Worm (Caenorhabditis elegans) whole organism, L3 larva: Measurements from ENCODE around the gene mab-9.

ENCODE experiments used
- R02D3.7 ChIP-seq: fragments of 150-350 bp; optimal IDR thresholded peaks from 2 replicates; lab custom pipeline; 2014; ENCODE audit warnings: missing biosample characterization, missing genetic modification characterization
- ama-1 ChIP-seq: fragments of 150-350 bp; optimal IDR thresholded peaks from 2 replicates; lab custom pipeline; 2018
- elt-1 ChIP-seq: fragments of 150-350 bp; optimal IDR thresholded peaks from 2 replicates; lab custom pipeline; 2014; ENCODE audit warnings: missing biosample characterization, missing genetic modification characterization
- fkh-2 ChIP-seq: fragments of 150-350 bp; optimal IDR thresholded peaks from 2 replicates; lab custom pipeline; 2014; ENCODE audit warnings: missing biosample characterization, missing genetic modification reagents, missing genetic modification characterization
- fos-1 ChIP-seq: fragments of 150-350 bp; optimal IDR thresholded peaks from 2 replicates; lab custom pipeline; 2014; ENCODE audit warnings: missing biosample characterization, missing genetic modification characterization
- lin-15B ChIP-seq: fragments of 150-350 bp; optimal IDR thresholded peaks from 2 replicates; lab custom pipeline; 2014; ENCODE audit warnings: missing biosample characterization, missing genetic modification characterization
- lsy-12 ChIP-seq: sonication (generic microtip); optimal IDR thresholded peaks from 2 replicates; lab custom pipeline; 2016; ENCODE audit warnings: mild to moderate bottlenecking, missing genetic modification characterization, missing compliant biosample characterization
- nhr-11 ChIP-seq: fragments of 150-350 bp; optimal IDR thresholded peaks from 2 replicates; lab custom pipeline; 2014; ENCODE audit warnings: missing biosample characterization, missing genetic modification characterization
- nhr-12 ChIP-seq: fragments of 150-350 bp; optimal IDR thresholded peaks from 2 replicates; lab custom pipeline; 2014; ENCODE audit warnings: missing biosample characterization, missing genetic modification characterization
- pha-4 ChIP-seq: fragments of 150-350 bp; optimal IDR thresholded peaks from 2 replicates; lab custom pipeline; 2014; ENCODE audit warnings: missing biosample characterization, missing genetic modification reagents, missing genetic modification characterization
- tbx-2 ChIP-seq: sonication (generic microtip); optimal IDR thresholded peaks from 2 replicates; lab custom pipeline; 2016; ENCODE audit warnings: mild to moderate bottlenecking, missing genetic modification characterization, missing compliant biosample characterization
- unc-62 ChIP-seq: fragments of 150-350 bp; sonication (generic microtip); optimal IDR thresholded peaks from 4 replicates; lab custom pipeline; 2014; ENCODE audit warnings: missing biosample characterization, missing genetic modification reagents, missing genetic modification characterization
- zag-1 ChIP-seq: fragments of 150-350 bp; optimal IDR thresholded peaks from 2 replicates; lab custom pipeline; 2014; ENCODE audit warnings: missing biosample characterization, missing genetic modification characterization

ce11 chrII:551245-551904, 35.6 kb downstream of the mab-9 start, which contains the start of gene lips-7:
- TF ChIP-seq lsy-12 (peak; percentile 40), nhr-11 (no peak), R02D3.7 (tag; lab: Kevin White, UChicago) (no peak), nhr-12 (tag; lab: Kevin White, UChicago) (no peak), ama-1 (lab: Kevin White, UChicago) (no peak), lin-15B (tag; lab: Kevin White, UChicago) (no peak), unc-62 (GFP tag; lab: Kevin White, UChicago) (no peak), elt-1 (tag; lab: Kevin White, UChicago) (no peak), pha-4 (tag; lab: Kevin White, UChicago) (no peak), tbx-2 (tag; lab: Kevin White, UChicago) (no peak), zag-1 (tag; lab: Kevin White, UChicago) (no peak), fkh-2 (tag; lab: Kevin White, UChicago) (no peak), fos-1 (tag; lab: Kevin White, UChicago) (no peak)
